Worm (Caenorhabditis elegans) whole organism, L4/young adult: ENCODE results near the gene F26C11.4.

Experiments used
- W03F9.2 ChIP-seq: fragments of 150-350 bp; optimal IDR thresholded peaks from 2 replicates; lab custom pipeline; 2014; ENCODE audit warnings: missing biosample characterization, missing genetic modification characterization
- dao-5 ChIP-seq: sonication (generic microtip); optimal IDR thresholded peaks from 2 replicates; lab custom pipeline; 2016; ENCODE audit warnings: missing genotype, missing genetic modification characterization, moderate library complexity, missing compliant biosample characterization
- him-1 ChIP-seq: sonication (generic microtip); optimal IDR thresholded peaks from 2 replicates; lab custom pipeline; 2016; ENCODE audit warnings: missing genotype, missing genetic modification reagents, missing genetic modification characterization, missing compliant biosample characterization

- TF ChIP-seq him-1 (tag; lab: Kevin White, UChicago) (no peak), W03F9.2 (tag; lab: Kevin White, UChicago) (no peak), dao-5 (tag; lab: Kevin White, UChicago) (no peak)
These were observed 41.4 kb downstream of the F26C11.4 start, which contains the start of the genes chil-2 and ctsa-3.2 for ce11 chrII:9874508-9875229.
